Worm (Caenorhabditis elegans): Measurements from ENCODE around the gene C16C8.26.
"Not testable (repeated sequence)": the region's sequence is repeated elsewhere in the genome, so short reads cannot be mapped to it uniquely, and the experiment has no call there.

C16C8.26 gene

ce11 chrII:3458209-3458608, at the start of gene C16C8.26, which contains the start of gene C16C8.19:
Gene C16C8.26 (minus strand): TSS chrII:3458309.
Gene C16C8.19 (plus strand): TSS chrII:3458487.
- TF ChIP-seq unc-62 (GFP tag; optimal IDR thresholded peaks at IDR 0.05): no peak

- TF ChIP-seq unc-62 (GFP tag; optimal IDR thresholded peaks at IDR 0.05): no peak
Observed at ce11 chrII:3504717-3505116, 46.6 kb upstream of the C16C8.26 start, which contains the start of gene cyh-1. Gene cyh-1 (plus strand): TSS chrII:3505017.

- TF ChIP-seq unc-62 (GFP tag; optimal IDR thresholded peaks at IDR 0.05): no peak
Observed at ce11 chrII:3502520-3503323, 44.6 kb upstream of the C16C8.26 start, which contains the start of the genes col-71 and Y49F6B.2. Gene col-71 (minus strand): TSS chrII:3502570. Gene Y49F6B.2 (plus strand): TSS chrII:3502968.

DNA sequence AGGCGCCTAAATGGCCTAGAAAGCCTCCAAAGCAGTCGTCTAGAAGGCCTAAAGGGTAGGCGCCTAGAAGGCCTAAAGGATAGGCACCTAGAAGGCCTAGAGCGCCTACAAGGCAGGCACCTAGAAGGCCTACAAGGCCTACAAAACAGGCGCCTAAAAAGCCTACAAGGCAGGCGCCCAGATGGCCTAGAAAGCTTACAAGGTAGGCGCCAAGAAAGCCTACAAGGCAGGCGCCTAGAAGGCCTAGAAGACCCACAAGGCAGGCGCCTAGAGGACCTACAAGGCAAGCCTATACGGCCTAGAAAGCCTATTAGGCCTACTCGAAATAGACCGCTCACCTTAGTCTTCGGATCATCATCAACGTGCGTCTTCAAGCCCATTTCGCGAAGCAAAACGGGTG, 43.9 kb upstream of the C16C8.26 start:
- no peak for TF ChIP-seq unc-62 (GFP tag; optimal IDR thresholded peaks at IDR 0.05)

ce11 chrII:3500373-3500772, 42.3 kb upstream of the C16C8.26 start:
- TF ChIP-seq unc-62 (GFP tag; optimal IDR thresholded peaks at IDR 0.05): no peak

DNA sequence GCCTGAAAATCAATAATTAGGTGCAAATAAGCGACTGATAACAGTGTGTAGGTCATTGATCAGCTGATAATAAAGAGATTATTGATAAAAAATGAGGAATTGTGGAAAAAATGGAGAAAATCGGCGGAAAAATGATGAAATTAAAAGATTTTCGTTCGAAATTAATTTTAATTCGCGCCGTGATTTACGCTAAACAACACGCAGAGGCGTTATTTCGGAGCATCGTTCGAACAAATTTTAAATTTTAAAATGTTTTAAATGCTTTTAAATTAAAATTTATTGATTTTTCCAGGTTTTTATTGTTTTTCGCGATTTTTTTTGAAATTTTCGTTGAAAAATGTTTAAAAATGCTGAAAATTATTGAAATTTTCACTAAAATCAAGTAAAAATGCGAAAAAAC, 41.3 kb upstream of the C16C8.26 start, which contains the start of gene Y49F6B.9:
TSS of gene Y49F6B.9 (minus strand) at position 2 of the 400 bp plus-strand sequence.
- no peak for TF ChIP-seq unc-62 (GFP tag; optimal IDR thresholded peaks at IDR 0.05)

DNA sequence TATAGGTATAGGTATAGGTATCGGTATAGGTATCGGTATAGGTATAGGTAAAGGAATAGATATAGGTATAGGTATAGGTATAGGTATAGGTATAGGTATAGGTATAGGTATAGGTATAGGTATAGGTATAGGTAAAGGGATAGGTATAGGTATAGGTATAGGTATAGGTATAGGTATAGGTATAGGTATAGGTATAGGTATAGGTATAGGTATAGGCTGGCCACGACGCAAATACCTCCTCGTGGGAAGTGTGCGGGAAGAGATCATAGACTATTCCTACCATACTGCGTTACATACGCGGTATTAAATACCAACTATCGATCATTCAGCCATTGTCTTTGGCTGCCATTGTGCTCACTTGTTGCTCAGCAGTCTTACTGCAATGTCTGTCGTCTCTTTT, 32.7 kb upstream of the C16C8.26 start, which contains the start of gene fbxb-112:
TSS of gene fbxb-112 (plus strand) at position 301 of the 400 bp plus-strand sequence.
- TF ChIP-seq unc-62 (GFP tag; optimal IDR thresholded peaks at IDR 0.05): not testable (repeated sequence)

DNA sequence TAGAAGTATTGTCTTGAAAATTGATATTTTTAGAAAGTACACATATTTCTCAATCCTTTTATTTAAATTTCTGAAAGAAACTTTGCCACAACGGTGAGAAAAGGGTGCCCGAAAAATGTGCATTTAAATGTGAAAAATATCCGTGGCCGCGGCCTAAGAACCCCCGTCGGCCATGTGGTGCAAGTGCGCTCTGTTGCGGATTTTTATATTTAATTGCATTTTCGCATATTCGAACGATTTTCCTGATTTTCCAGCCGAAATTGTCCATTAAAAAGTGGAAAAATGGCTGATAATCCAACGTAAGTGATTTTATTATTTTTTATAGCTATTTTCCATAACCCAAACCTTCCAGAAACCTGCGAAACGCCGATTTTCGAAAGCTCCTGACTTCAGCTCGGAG, 24.1 kb upstream of the C16C8.26 start, which contains the start of gene smu-2:
TSS of gene smu-2 (plus strand) at position 178 of the 400 bp plus-strand sequence.
- TF ChIP-seq unc-62 (GFP tag; optimal IDR thresholded peaks at IDR 0.05): no peak

- no peak for TF ChIP-seq unc-62 (GFP tag; optimal IDR thresholded peaks at IDR 0.05)
Observed at ce11 chrII:3481584-3481983, 23.5 kb upstream of the C16C8.26 start, which contains the start of gene Y49F6B.8. Gene Y49F6B.8 (minus strand): TSS chrII:3481684.

DNA sequence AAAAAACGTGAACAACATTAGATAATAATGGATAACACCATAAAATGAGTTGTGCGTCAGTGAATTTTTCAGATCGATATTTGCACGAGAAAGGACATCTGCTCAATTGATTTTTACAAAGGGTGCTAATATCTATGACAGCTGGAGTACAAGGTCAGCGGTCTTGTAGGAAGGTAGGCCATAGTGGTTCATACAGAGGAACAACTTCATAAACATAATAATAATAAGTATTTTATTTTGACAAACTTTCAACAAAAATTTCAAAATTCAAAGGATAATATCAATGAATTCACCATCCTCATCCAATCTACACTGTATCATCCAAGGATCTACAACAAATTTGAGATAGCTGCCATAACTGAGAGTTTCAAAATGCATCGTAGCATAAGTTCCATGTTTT, 19.1 kb upstream of the C16C8.26 start, which contains the start of gene fbxb-104:
TSS of gene fbxb-104 (minus strand) at position 101 of the 400 bp plus-strand sequence.
- no peak for TF ChIP-seq unc-62 (GFP tag; optimal IDR thresholded peaks at IDR 0.05)

DNA sequence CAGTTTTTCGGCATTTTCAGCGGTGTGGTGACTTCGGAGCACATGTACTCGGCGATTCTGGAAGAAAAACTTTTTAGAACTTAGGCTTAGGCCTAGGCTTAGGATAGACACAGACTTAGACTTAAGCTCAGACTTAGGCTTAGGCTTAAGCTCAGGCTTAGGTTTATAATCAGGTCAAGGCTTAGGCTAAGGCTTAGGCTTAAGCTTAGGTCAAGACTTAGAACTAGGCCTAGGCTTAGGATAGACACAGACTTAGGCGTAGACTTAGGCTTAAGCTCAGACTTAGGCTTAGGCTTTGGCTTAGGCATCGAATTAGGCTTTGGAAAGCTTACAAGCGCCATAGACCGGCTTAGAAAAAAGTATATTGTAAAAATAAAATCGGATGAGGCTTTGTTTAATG, 18.4 kb upstream of the C16C8.26 start:
- TF ChIP-seq unc-62 (GFP tag; optimal IDR thresholded peaks at IDR 0.05): no peak

ce11 chrII:3473744-3474143, 15.6 kb upstream of the C16C8.26 start, which contains the start of gene sdz-32:
Gene sdz-32 (plus strand): TSS chrII:3474044.
- no peak for TF ChIP-seq unc-62 (GFP tag; optimal IDR thresholded peaks at IDR 0.05)

DNA sequence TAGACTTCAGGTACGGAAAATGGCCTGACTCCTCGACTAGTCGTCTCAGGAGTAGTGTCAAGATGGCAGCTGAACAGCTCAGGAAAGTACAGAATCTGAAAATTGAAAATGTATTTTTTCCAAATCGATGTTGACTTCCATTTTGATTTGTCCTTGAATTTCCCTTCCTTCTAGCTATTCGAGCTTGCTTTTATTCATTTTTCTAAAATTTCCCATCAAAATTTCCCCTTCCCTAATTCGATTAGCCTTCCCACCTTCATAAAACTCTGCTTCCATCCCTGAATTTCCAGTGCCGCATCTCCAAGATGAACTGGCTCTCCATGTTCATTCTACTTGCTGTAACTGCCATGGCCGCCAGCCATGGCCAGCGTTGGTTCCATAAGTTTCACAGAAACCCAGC, 14.7 kb upstream of the C16C8.26 start, which contains the start of gene Y49F6B.6:
TSS of gene Y49F6B.6 (plus strand) at position 301 of the 400 bp plus-strand sequence.
- TF ChIP-seq unc-62 (GFP tag; optimal IDR thresholded peaks at IDR 0.05): no peak

- TF ChIP-seq unc-62 (GFP tag; optimal IDR thresholded peaks at IDR 0.05): no peak
Observed at ce11 chrII:3472316-3472715, 14.2 kb upstream of the C16C8.26 start, which contains the start of gene Y49F6B.12. Gene Y49F6B.12 (minus strand): TSS chrII:3472416.

- no peak for TF ChIP-seq unc-62 (GFP tag; optimal IDR thresholded peaks at IDR 0.05)
Observed at ce11 chrII:3471603-3472002, 13.5 kb upstream of the C16C8.26 start, which contains the start of gene Y49F6B.13. Gene Y49F6B.13 (minus strand): TSS chrII:3471703.

DNA sequence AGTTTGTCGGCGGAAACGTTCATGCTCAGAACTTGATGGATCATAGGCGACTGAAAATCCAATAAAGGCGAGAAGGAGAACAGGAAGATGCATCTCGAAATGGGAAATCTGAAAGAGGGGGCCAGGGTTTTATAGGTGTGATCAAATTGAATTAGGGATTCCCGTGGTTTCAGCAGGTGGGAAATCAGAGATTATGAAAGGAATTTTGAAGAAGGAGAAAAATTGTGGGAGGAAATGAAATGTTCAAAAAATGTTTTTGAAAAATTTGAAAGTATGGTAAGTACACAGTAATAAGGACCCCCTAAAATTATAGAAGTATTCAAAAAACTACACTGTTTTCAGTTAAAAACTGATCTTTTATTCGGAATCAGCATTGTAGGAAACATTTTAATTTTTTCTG, 12.4 kb upstream of the C16C8.26 start, which contains the start of gene Y49F6B.20:
TSS of gene Y49F6B.20 (minus strand) at position 101 of the 400 bp plus-strand sequence.
- no peak for TF ChIP-seq unc-62 (GFP tag; optimal IDR thresholded peaks at IDR 0.05)

Data from whole organism, dauer.